Fruit fly (Drosophila melanogaster) Kc167 (cell line): ENCODE measurements around the gene Gr93d.

Experiments used
- Myc ChIP-seq: fragments of >200 bp; optimal IDR thresholded peaks from 2 replicates; lab custom pipeline; 2017; ENCODE audit warnings: missing external identifiers
- Sin3A ChIP-seq: fragments of >200 bp; optimal IDR thresholded peaks from 2 replicates; lab custom pipeline; 2018; ENCODE audit warnings: missing external identifiers
- h ChIP-seq: fragments of >200 bp; optimal IDR thresholded peaks from 3 replicates; lab custom pipeline; 2018; ENCODE audit warnings: missing external identifiers
- insv ChIP-seq: fragments of >200 bp; optimal IDR thresholded peaks from 3 replicates; lab custom pipeline; 2018; ENCODE audit warnings: missing external identifiers
- psq ChIP-seq: fragments of >200 bp; optimal IDR thresholded peaks from 2 replicates; lab custom pipeline; 2017; ENCODE audit warnings: missing external identifiers
- ttk ChIP-seq: sonication (Bioruptor generic); optimal IDR thresholded peaks from 2 replicates; lab custom pipeline; 2017; ENCODE audit warnings: missing external identifiers

The Gr93d gene

dm6 chr3R:21827453-21828039 lies 18.9 kb downstream of the Gr93d start:
- TF ChIP-seq ttk (lab: Kevin White, UChicago) (no peak), h (lab: Kevin White, UChicago) (no peak), Sin3A (lab: Kevin White, UChicago) (no peak), insv (lab: Kevin White, UChicago) (no peak), psq (lab: Kevin White, UChicago) (no peak), Myc (lab: Kevin White, UChicago) (no peak)

dm6 chr3R:21825775-21826558 lies 20.5 kb downstream of the Gr93d start:
- TF ChIP-seq psq (lab: Kevin White, UChicago), result no peak
- no peak for TF ChIP-seq Sin3A (lab: Kevin White, UChicago)
- no peak for TF ChIP-seq ttk (lab: Kevin White, UChicago)
- no peak for TF ChIP-seq h (lab: Kevin White, UChicago)
- no peak for TF ChIP-seq insv (lab: Kevin White, UChicago)
- TF ChIP-seq Myc (lab: Kevin White, UChicago), result no peak

- no peak for TF ChIP-seq insv (lab: Kevin White, UChicago)
- TF ChIP-seq ttk (lab: Kevin White, UChicago), result no peak
- TF ChIP-seq h (lab: Kevin White, UChicago), result no peak
- TF ChIP-seq psq (lab: Kevin White, UChicago), result no peak
Observed at dm6 chr3R:21825140-21825539, 21.3 kb downstream of the Gr93d start.

- TF ChIP-seq Sin3A (lab: Kevin White, UChicago) (no peak), h (lab: Kevin White, UChicago) (no peak), insv (lab: Kevin White, UChicago) (no peak), ttk (lab: Kevin White, UChicago) (no peak), Myc (lab: Kevin White, UChicago) (no peak), psq (lab: Kevin White, UChicago) (no peak)
Observed at dm6 chr3R:21824407-21825006, 22.0 kb downstream of the Gr93d start.

dm6 chr3R:21823699-21824406 lies 22.6 kb downstream of the Gr93d start:
- TF ChIP-seq insv (lab: Kevin White, UChicago) (no peak), Sin3A (lab: Kevin White, UChicago) (no peak), ttk (lab: Kevin White, UChicago) (no peak), h (lab: Kevin White, UChicago) (no peak), psq (lab: Kevin White, UChicago) (no peak), Myc (lab: Kevin White, UChicago) (no peak)

dm6 chr3R:21823076-21823475 lies 23.4 kb downstream of the Gr93d start:
- TF ChIP-seq Myc (lab: Kevin White, UChicago) (no peak), Sin3A (lab: Kevin White, UChicago) (no peak), psq (lab: Kevin White, UChicago) (no peak), insv (lab: Kevin White, UChicago) (no peak), h (lab: Kevin White, UChicago) (no peak), ttk (lab: Kevin White, UChicago) (no peak)

DNA sequence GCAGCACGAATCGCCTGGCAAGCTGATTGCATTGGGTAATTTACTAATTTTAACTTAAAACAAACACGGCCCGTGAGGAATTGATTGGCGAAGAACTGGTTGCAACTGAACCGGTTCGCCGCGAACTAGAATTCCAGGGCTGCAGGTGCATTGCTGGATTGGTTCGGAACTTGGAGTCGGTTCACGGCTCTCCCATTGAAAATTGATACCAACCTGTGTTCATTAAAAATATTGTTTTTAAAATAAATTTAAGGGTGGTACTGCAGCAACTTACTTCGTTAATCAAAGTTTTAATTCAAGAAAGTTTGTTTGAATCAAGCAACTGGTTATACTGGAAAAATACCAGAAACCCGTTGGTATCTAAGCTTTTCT lies 23.9 kb downstream of the Gr93d start, which contains the start of gene CASK:
TSS of gene CASK (minus strand) at position 113 of the 372 bp plus-strand sequence.
- TF ChIP-seq Myc (lab: Kevin White, UChicago) (no peak), Sin3A (lab: Kevin White, UChicago) (no peak), psq (lab: Kevin White, UChicago) (no peak), ttk (lab: Kevin White, UChicago) (no peak), h (lab: Kevin White, UChicago) (no peak), insv (lab: Kevin White, UChicago) (no peak)

dm6 chr3R:21821684-21822561 lies 24.5 kb downstream of the Gr93d start:
- TF ChIP-seq Sin3A (lab: Kevin White, UChicago), result no peak
- TF ChIP-seq ttk (lab: Kevin White, UChicago), result no peak
- no peak for TF ChIP-seq psq (lab: Kevin White, UChicago)
- no peak for TF ChIP-seq h (lab: Kevin White, UChicago)
- TF ChIP-seq Myc (lab: Kevin White, UChicago), result no peak

DNA sequence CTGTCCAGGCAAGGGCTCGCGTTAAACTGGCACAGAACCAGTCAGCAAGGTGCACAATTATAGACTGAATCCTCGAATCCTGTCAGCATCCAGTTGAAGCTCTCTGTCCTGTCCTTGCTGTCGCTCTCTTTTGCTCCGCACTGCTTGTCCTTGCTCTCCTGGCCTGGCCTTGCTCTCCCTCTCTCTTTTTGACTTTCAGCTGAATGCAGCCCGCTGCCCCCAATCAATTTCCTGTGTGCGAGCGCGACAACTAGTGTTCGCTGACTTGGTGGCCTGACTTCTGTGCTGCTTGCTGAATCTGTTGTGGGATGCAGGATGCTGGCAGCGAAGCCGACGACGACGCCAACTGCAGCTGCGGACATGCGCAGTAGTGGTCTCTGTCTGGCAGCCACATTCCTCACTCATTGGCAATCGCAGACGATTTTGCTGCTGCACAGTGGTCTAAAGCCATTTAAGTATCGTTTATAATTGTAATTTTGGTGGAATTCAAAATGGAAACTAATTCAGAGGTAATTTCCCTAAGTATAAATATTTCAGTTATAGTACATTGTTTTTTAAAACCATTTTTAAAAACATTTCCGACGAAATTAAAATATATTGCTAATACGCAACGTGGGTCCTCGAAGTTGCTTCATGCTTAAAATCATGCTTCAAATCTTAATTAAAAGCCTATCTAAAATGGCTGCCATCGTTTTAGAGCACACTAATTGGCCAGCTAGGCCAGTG lies 37.7 kb downstream of the Gr93d start:
- TF ChIP-seq insv (lab: Kevin White, UChicago) (no peak), Sin3A (lab: Kevin White, UChicago) (no peak), h (lab: Kevin White, UChicago) (no peak), ttk (lab: Kevin White, UChicago) (no peak), Myc (lab: Kevin White, UChicago) (no peak), psq (lab: Kevin White, UChicago) (no peak)
